Fruit fly (Drosophila melanogaster) whole organism, wandering third instar larva: ENCODE results near the gene CG15406.
A peak's percentile ranks its signal among the peaks of the same experiment; 100 is the strongest.

Experiments
- CG32264 ChIP-seq: fragments of 200-800 bp; sonication (Bioruptor generic); optimal IDR thresholded peaks from 2 replicates; lab custom pipeline; 2016; ENCODE audit warnings: missing biosample characterization, missing genetic modification characterization
- CG9705 ChIP-seq: fragments of 200-800 bp; sonication (Bioruptor generic); optimal IDR thresholded peaks from 2 replicates; lab custom pipeline; 2018; ENCODE audit warnings: missing biosample characterization, mild to moderate bottlenecking, missing genetic modification characterization
- Dfd ChIP-seq: fragments of >200 bp; optimal IDR thresholded peaks from 2 replicates; lab custom pipeline; 2017; ENCODE audit warnings: missing biosample characterization, missing genetic modification characterization
- HLH106 ChIP-seq: fragments of 200-800 bp; optimal IDR thresholded peaks from 3 replicates; lab custom pipeline; 2019; ENCODE audit warnings: missing biosample characterization, mild to moderate bottlenecking, missing genetic modification characterization, moderate library complexity
- Hr83 ChIP-seq: fragments of 200-300 bp; sonication (Bioruptor generic); optimal IDR thresholded peaks from 2 replicates; lab custom pipeline; 2016; ENCODE audit warnings: missing biosample characterization, mild to moderate bottlenecking, missing genetic modification characterization, moderate library complexity; ENCODE audit not compliant: poor library complexity, severe bottlenecking
- Mio ChIP-seq: sonication (Bioruptor generic); optimal IDR thresholded peaks from 2 replicates; lab custom pipeline; 2016; ENCODE audit warnings: missing biosample characterization, missing genetic modification characterization
- Myc ChIP-seq: fragments of >200 bp; optimal IDR thresholded peaks from 2 replicates; lab custom pipeline; 2017
- Sp1 ChIP-seq: fragments of 200-800 bp; sonication (Bioruptor generic); optimal IDR thresholded peaks from 3 replicates; lab custom pipeline; 2019; ENCODE audit warnings: missing biosample characterization, mild to moderate bottlenecking, missing genetic modification characterization, moderate library complexity
- br ChIP-seq: fragments of 200-800 bp; sonication (Bioruptor generic); optimal IDR thresholded peaks from 2 replicates; lab custom pipeline; 2016; ENCODE audit warnings: missing biosample characterization, missing genetic modification characterization
- brk ChIP-seq: fragments of 200-800 bp; sonication (Bioruptor generic); optimal IDR thresholded peaks from 2 replicates; lab custom pipeline; 2016; ENCODE audit warnings: missing biosample characterization, mild to moderate bottlenecking, missing genetic modification characterization
- ey ChIP-seq: fragments of 200-800 bp; sonication (Bioruptor generic); optimal IDR thresholded peaks from 2 replicates; lab custom pipeline; 2016; ENCODE audit warnings: missing biosample characterization, missing genetic modification characterization
- lola ChIP-seq: fragments of >200 bp; optimal IDR thresholded peaks from 2 replicates; lab custom pipeline; 2017; ENCODE audit warnings: missing biosample characterization, missing genetic modification characterization
- psq ChIP-seq: fragments of 200-800 bp; sonication (Bioruptor generic); optimal IDR thresholded peaks from 3 replicates; lab custom pipeline; 2017; ENCODE audit warnings: missing biosample characterization, mild to moderate bottlenecking, missing genetic modification characterization, moderate library complexity
- usp ChIP-seq: fragments of >200 bp; optimal IDR thresholded peaks from 2 replicates; lab custom pipeline; 2017; ENCODE audit warnings: missing biosample characterization, missing genetic modification characterization

DNA sequence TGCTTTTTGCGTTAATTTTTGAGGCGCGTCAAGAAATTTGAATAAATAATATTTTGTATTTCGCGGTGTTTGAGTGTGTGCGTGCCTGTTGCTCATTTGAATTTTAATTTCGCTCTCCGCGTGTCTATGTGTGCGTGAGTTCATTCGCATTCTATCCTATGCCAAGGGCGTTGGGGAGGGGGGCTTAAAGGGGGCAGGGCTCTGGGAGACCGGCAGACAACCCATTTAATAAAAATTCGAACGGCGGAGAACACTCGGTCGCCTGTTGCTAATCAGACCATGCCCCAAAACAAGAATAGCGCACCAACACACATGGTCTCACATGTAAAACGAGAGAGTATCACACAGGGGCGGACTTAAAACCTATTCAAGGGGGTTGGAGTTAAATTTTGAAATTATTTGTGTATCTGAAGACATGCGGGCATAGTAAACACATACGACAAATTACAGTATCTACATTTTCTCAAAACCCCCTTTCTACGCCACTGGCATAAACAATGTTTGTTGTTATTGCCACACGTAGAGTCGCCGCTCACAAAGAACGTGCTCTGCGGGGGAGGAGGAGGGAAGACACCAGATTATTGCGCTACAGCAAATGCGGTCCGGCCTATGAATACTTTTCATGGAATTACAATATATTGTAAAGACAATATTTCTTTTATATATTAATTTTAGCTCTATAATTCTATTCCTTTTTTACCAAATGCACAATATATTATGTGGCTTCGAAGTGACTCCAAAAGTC lies 7.1 kb upstream of the CG15406 start:
- TF ChIP-seq brk (GFP tag; lab: Kevin White, UChicago), result peak; percentile 97
- peak; percentile 96 for TF ChIP-seq Dfd
- peak; percentile 100 for TF ChIP-seq CG9705 (GFP tag; lab: Kevin White, UChicago)
- peak; percentile 60 for TF ChIP-seq usp
- peak; percentile 100 for TF ChIP-seq ey (GFP tag; lab: Kevin White, UChicago)
- TF ChIP-seq Sp1 (GFP tag; lab: Kevin White, UChicago), result peak; percentile 100
- TF ChIP-seq Myc (lab: Kevin White, UChicago), result peak; percentile 18
- peak; percentile 100 for TF ChIP-seq br (GFP tag; lab: Kevin White, UChicago)
- no peak for TF ChIP-seq lola (GFP tag; lab: Kevin White, UChicago)
- peak; percentile 96 for TF ChIP-seq Mio (GFP tag; lab: Kevin White, UChicago)
- TF ChIP-seq psq (GFP tag; lab: Kevin White, UChicago), result peak; percentile 99
- peak; percentile 100 for TF ChIP-seq HLH106 (tag; lab: Kevin White, UChicago)
- TF ChIP-seq CG32264 (GFP tag; lab: Kevin White, UChicago), result peak; percentile 99
- TF ChIP-seq Hr83 (GFP tag; lab: Kevin White, UChicago), result peak; percentile 99
